Worm (Caenorhabditis elegans): ENCODE data around the gene sedl-1.
"Not testable (repeated sequence)": the region's sequence is repeated elsewhere in the genome, so short reads cannot be mapped to it uniquely, and the experiment has no call there.

DNA sequence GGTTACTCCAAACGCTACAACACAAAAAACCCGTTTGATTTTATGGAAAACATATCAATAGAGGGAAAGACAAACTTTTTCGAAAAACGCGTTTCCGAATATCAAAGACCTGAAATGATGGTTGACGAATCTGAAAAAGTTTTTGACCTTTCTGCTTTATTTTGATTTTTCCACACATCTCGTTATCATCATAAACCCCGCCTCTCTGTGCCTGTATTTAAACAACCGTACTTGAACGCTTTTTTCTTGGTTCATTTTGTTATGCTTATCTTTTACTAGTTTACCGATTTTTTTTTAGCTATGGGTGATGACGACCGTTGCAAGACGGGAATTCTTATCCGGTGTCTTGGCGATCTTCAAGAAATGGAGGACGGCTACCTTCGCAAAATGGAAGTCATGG lies 9.4 kb downstream of the sedl-1 start, which contains the start of gene F19G12.1:
- TF ChIP-seq ama-1 (optimal IDR thresholded peaks at IDR 0.05); ets-7 (tag; optimal IDR thresholded peaks at IDR 0.05); pes-1 (GFP tag; IDR thresholded peaks at IDR 0.05); scrt-1 (GFP tag; IDR thresholded peaks at IDR 0.05); flt-1 (GFP tag; IDR thresholded peaks at IDR 0.05): not testable (repeated sequence)

All from whole organism, early embryonic.